Fruit fly (Drosophila melanogaster): ENCODE data around the gene Doa.

Doa gene

dm6 chr3R:28861309-28862157 lies 26.3 kb upstream of the Doa start:
- no peak for TF ChIP-seq CG12768 (GFP tag; optimal IDR thresholded peaks at IDR 0.05)
- TF ChIP-seq CG5204 (GFP tag; optimal IDR thresholded peaks at IDR 0.05) = no peak
- no peak for TF ChIP-seq cnc (optimal IDR thresholded peaks at IDR 0.05)
- TF ChIP-seq bab1 (GFP tag; optimal IDR thresholded peaks at IDR 0.05) = no peak
- TF ChIP-seq ovo (GFP tag; optimal IDR thresholded peaks at IDR 0.05) = no peak
- no peak for TF ChIP-seq CG33017 (tag; optimal IDR thresholded peaks at IDR 0.05)
- no peak for TF ChIP-seq CG14711 (tag; optimal IDR thresholded peaks at IDR 0.05)
- TF ChIP-seq kay (GFP tag; ENCODE audit: borderline replicate concordance) = no peak
- no peak for TF ChIP-seq CG7101 (tag; optimal IDR thresholded peaks at IDR 0.05)
- TF ChIP-seq pad (GFP tag; optimal IDR thresholded peaks at IDR 0.05) = no peak
- TF ChIP-seq Hr96 (GFP tag; optimal IDR thresholded peaks at IDR 0.05) = no peak

- TF ChIP-seq CG14711 (tag; optimal IDR thresholded peaks at IDR 0.05) (no peak), kay (GFP tag; ENCODE audit: borderline replicate concordance) (peak; percentile 56)
These were observed 17.5 kb upstream of the Doa start for dm6 chr3R:28870364-28870763.

- TF ChIP-seq CG7101 (tag; optimal IDR thresholded peaks at IDR 0.05) (no peak), CG33017 (tag; optimal IDR thresholded peaks at IDR 0.05) (no peak), CG11617 (GFP tag; optimal IDR thresholded peaks at IDR 0.05) (no peak)
These were observed 15.3 kb upstream of the Doa start, which contains the start of gene Nepl17 for dm6 chr3R:28872605-28873004. Gene Nepl17, plus strand, starts transcription at chr3R:28872905.

dm6 chr3R:28875345-28875744 lies 12.5 kb upstream of the Doa start, which contains the start of gene Nepl18:
Gene Nepl18, plus strand, starts transcription at chr3R:28875621.
- TF ChIP-seq Clk (GFP tag; optimal IDR thresholded peaks at IDR 0.05) = no peak
- TF ChIP-seq CG7101 (tag; optimal IDR thresholded peaks at IDR 0.05) = no peak
- no peak for TF ChIP-seq Hr96 (GFP tag; optimal IDR thresholded peaks at IDR 0.05)

dm6 chr3R:28880066-28880842 lies 7.6 kb upstream of the Doa start, which contains the start of the genes Nepl19 and Nepl20:
Gene Nepl19, minus strand, starts transcription at chr3R:28880122.
Gene Nepl20, plus strand, starts transcription at chr3R:28880792.
- peak; percentile 58 for TF ChIP-seq Crg-1 (GFP tag; optimal IDR thresholded peaks at IDR 0.05)
- TF ChIP-seq Hr96 (GFP tag; optimal IDR thresholded peaks at IDR 0.05) = peak; percentile 61
- TF ChIP-seq cic (GFP tag; optimal IDR thresholded peaks at IDR 0.05) = peak; percentile 74
- TF ChIP-seq pad (GFP tag; optimal IDR thresholded peaks at IDR 0.05) = peak; percentile 65
- no peak for TF ChIP-seq kay (GFP tag; ENCODE audit: borderline replicate concordance)
- peak; percentile 85 for TF ChIP-seq CG7101 (tag; optimal IDR thresholded peaks at IDR 0.05)
- TF ChIP-seq CG14711 (tag; optimal IDR thresholded peaks at IDR 0.05) = peak; percentile 79
- TF ChIP-seq CG33017 (tag; optimal IDR thresholded peaks at IDR 0.05) = peak; percentile 92
- TF ChIP-seq CG1620 (GFP tag; optimal IDR thresholded peaks at IDR 0.05) = peak; percentile 20
- TF ChIP-seq toe (GFP tag; optimal IDR thresholded peaks at IDR 0.05) = peak; percentile 70
- no peak for TF ChIP-seq cnc (optimal IDR thresholded peaks at IDR 0.05)
- peak; percentile 76 for TF ChIP-seq CG5204 (GFP tag; optimal IDR thresholded peaks at IDR 0.05)
- peak; percentile 95 for TF ChIP-seq CG12768 (GFP tag; optimal IDR thresholded peaks at IDR 0.05)
- TF ChIP-seq CG11617 (GFP tag; optimal IDR thresholded peaks at IDR 0.05) = peak; percentile 80
- peak; percentile 68 for TF ChIP-seq tj (GFP tag; optimal IDR thresholded peaks at IDR 0.05)
- no peak for TF ChIP-seq bab1 (GFP tag; optimal IDR thresholded peaks at IDR 0.05)
- TF ChIP-seq ovo (GFP tag; optimal IDR thresholded peaks at IDR 0.05) = no peak
- peak; percentile 58 for TF ChIP-seq Mnt (GFP tag; optimal IDR thresholded peaks at IDR 0.05)
- peak; percentile 85 for TF ChIP-seq Clk (GFP tag; optimal IDR thresholded peaks at IDR 0.05)
- peak; percentile 83 for TF ChIP-seq CG7045 (GFP tag; optimal IDR thresholded peaks at IDR 0.05)

dm6 chr3R:28883434-28883833 lies 4.4 kb upstream of the Doa start, which contains the start of gene Nepl21:
Gene Nepl21, plus strand, starts transcription at chr3R:28883693.
- TF ChIP-seq CG14711 (tag; optimal IDR thresholded peaks at IDR 0.05) (no peak), pad (GFP tag; optimal IDR thresholded peaks at IDR 0.05) (no peak), CG12768 (GFP tag; optimal IDR thresholded peaks at IDR 0.05) (no peak), Hr96 (GFP tag; optimal IDR thresholded peaks at IDR 0.05) (no peak), CG7045 (GFP tag; optimal IDR thresholded peaks at IDR 0.05) (no peak), ovo (GFP tag; optimal IDR thresholded peaks at IDR 0.05) (no peak), Mnt (GFP tag; optimal IDR thresholded peaks at IDR 0.05) (no peak), cic (GFP tag; optimal IDR thresholded peaks at IDR 0.05) (no peak), Clk (GFP tag; optimal IDR thresholded peaks at IDR 0.05) (no peak), cnc (optimal IDR thresholded peaks at IDR 0.05) (no peak), CG33017 (tag; optimal IDR thresholded peaks at IDR 0.05) (no peak), CG11617 (GFP tag; optimal IDR thresholded peaks at IDR 0.05) (no peak), kay (GFP tag; ENCODE audit: borderline replicate concordance) (no peak), bab1 (GFP tag; optimal IDR thresholded peaks at IDR 0.05) (no peak), CG1620 (GFP tag; optimal IDR thresholded peaks at IDR 0.05) (no peak), tj (GFP tag; optimal IDR thresholded peaks at IDR 0.05) (no peak), Crg-1 (GFP tag; optimal IDR thresholded peaks at IDR 0.05) (no peak), CG5204 (GFP tag; optimal IDR thresholded peaks at IDR 0.05) (no peak), toe (GFP tag; optimal IDR thresholded peaks at IDR 0.05) (no peak)
